Fruit fly (Drosophila melanogaster) whole organism, prepupa: ENCODE data around the gene CG5447.

ENCODE experiments used
- Blimp-1 ChIP-seq: fragments of 200-800 bp; sonication (Bioruptor generic); optimal IDR thresholded peaks from 3 replicates; lab custom pipeline; 2017; ENCODE audit warnings: missing biosample characterization, missing genetic modification characterization, mild to moderate bottlenecking, moderate library complexity, missing genetic modification reagents
- CG10631 ChIP-seq: fragments of 200-800 bp; sonication (Bioruptor generic); optimal IDR thresholded peaks from 2 replicates; lab custom pipeline; 2016; ENCODE audit warnings: missing biosample characterization, missing genetic modification characterization
- CG4318 ChIP-seq: fragments of 200-800 bp; sonication (Bioruptor generic); optimal IDR thresholded peaks from 3 replicates; lab custom pipeline; 2017; ENCODE audit warnings: missing biosample characterization, mild to moderate bottlenecking, missing genetic modification characterization
- CG7368 ChIP-seq: fragments of 200-800 bp; sonication (Bioruptor generic); optimal IDR thresholded peaks from 3 replicates; lab custom pipeline; 2016; ENCODE audit warnings: missing biosample characterization, missing genetic modification characterization
- Eip93F ChIP-seq: fragments of 200-800 bp; sonication (Bioruptor generic); optimal IDR thresholded peaks from 2 replicates; lab custom pipeline; 2016; ENCODE audit warnings: missing biosample characterization, mild to moderate bottlenecking, missing genetic modification characterization
- Gug ChIP-seq: fragments of 200-800 bp; sonication (Bioruptor generic); IDR thresholded peaks from 2 replicates; pipeline ENCODE4 v1.3.6; 2022; ENCODE audit warnings: missing biosample characterization, missing genetic modification characterization
- Hr39 ChIP-seq: fragments of 200-800 bp; sonication (Bioruptor generic); optimal IDR thresholded peaks from 2 replicates; lab custom pipeline; 2016; ENCODE audit warnings: missing biosample characterization, missing genetic modification characterization
- Lpt ChIP-seq: fragments of 200-800 bp; sonication (Bioruptor generic); optimal IDR thresholded peaks from 3 replicates; lab custom pipeline; 2016; ENCODE audit warnings: missing biosample characterization, missing genetic modification characterization
- Sox102F ChIP-seq: fragments of 200-800 bp; sonication (Bioruptor generic); optimal IDR thresholded peaks from 2 replicates; lab custom pipeline; 2016; ENCODE audit warnings: missing biosample characterization, mild to moderate bottlenecking, missing genetic modification characterization
- Sox14 ChIP-seq: fragments of 200-800 bp; sonication (Bioruptor generic); optimal IDR thresholded peaks from 3 replicates; lab custom pipeline; 2016; ENCODE audit warnings: missing biosample characterization, missing genetic modification characterization
- achi ChIP-seq: fragments of 200-800 bp; sonication (Bioruptor generic); optimal IDR thresholded peaks from 3 replicates; lab custom pipeline; 2016; ENCODE audit warnings: missing biosample characterization, missing genetic modification characterization
- cyc ChIP-seq: fragments of 200-800 bp; sonication (Bioruptor generic); optimal IDR thresholded peaks from 3 replicates; lab custom pipeline; 2016; ENCODE audit warnings: missing biosample characterization, missing genetic modification characterization
- spab ChIP-seq: fragments of 200-800 bp; sonication (Bioruptor generic); optimal IDR thresholded peaks from 2 replicates; lab custom pipeline; 2017; ENCODE audit warnings: missing biosample characterization, mild to moderate bottlenecking, missing genetic modification characterization, missing genetic modification reagents

- no peak for TF ChIP-seq CG10631
- TF ChIP-seq Sox102F (GFP tag; lab: Kevin White, UChicago): no peak
- no peak for TF ChIP-seq CG7368 (GFP tag; lab: Kevin White, UChicago)
- TF ChIP-seq Hr39 (GFP tag; lab: Kevin White, UChicago): no peak
- no peak for TF ChIP-seq spab
- TF ChIP-seq Lpt (GFP tag; lab: Kevin White, UChicago): no peak
- TF ChIP-seq Blimp-1 (GFP tag; lab: Kevin White, UChicago): no peak
- no peak for TF ChIP-seq cyc (GFP tag; lab: Kevin White, UChicago)
- no peak for TF ChIP-seq Eip93F
- no peak for TF ChIP-seq CG4318 (GFP tag; lab: Kevin White, UChicago)
- no peak for TF ChIP-seq Sox14 (GFP tag; lab: Kevin White, UChicago)
- TF ChIP-seq achi: no peak
- no peak for TF ChIP-seq Gug (GFP tag; lab: Robert Waterston, UW)
These were observed 28.0 kb downstream of the CG5447 start for dm6 chr3R:26480362-26480761.
